Fruit fly (Drosophila melanogaster): ENCODE results near the gene b.

The b gene

DNA sequence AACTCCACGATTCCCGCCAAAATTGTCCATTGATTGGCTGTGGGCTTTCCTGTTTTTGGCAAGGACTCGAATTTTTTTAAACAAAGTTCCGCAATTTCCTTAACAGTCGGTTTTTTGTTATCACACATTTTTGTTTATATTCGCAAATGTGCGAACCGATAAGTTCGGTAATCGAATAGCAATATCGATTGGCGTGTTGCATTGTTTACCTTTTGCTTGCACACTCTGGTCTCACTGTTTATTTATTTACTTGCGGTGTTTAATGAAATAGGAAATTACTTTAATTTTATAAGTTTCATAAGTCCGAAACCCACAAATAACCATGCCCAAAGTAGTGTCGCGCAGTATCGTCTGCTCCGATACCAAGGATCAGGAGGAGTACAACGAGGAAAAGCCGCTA is 9.7 kb upstream of the b start, which contains the start of the genes Adat1 and CG16865 (continued):
- no peak for TF ChIP-seq CG7372 (GFP tag; IDR thresholded peaks at IDR 0.05)
- no peak for TF ChIP-seq CG10959 (GFP tag; IDR thresholded peaks at IDR 0.05)
- no peak for TF ChIP-seq Lpt (GFP tag; optimal IDR thresholded peaks at IDR 0.05)
- no peak for TF ChIP-seq Hsf (GFP tag; optimal IDR thresholded peaks at IDR 0.05)
- no peak for TF ChIP-seq schlank (tag; optimal IDR thresholded peaks at IDR 0.05)
- peak; percentile 36 for TF ChIP-seq trem (tag; optimal IDR thresholded peaks at IDR 0.05)
- peak; percentile 56; the same call in 2 of the 3 replicates for TF ChIP-seq CG14860 (GFP tag; IDR thresholded peaks at IDR 0.05; ENCODE audit: partially characterized antibody)
- no peak for TF ChIP-seq sens-2 (GFP tag; IDR thresholded peaks at IDR 0.05)
- TF ChIP-seq Camta (GFP tag; optimal IDR thresholded peaks at IDR 0.05) = no peak
- TF ChIP-seq CG43689 (GFP tag; IDR thresholded peaks at IDR 0.05) = no peak
- peak; percentile 54; the same call in 2 of the 3 replicates for TF ChIP-seq CG16813 (GFP tag; IDR thresholded peaks at IDR 0.05; ENCODE audit: partially characterized antibody)
- TF ChIP-seq Poxn (GFP tag; IDR thresholded peaks at IDR 0.05) = no peak
- TF ChIP-seq inv (GFP tag; IDR thresholded peaks at IDR 0.05; ENCODE audit: partially characterized antibody) = peak; percentile 12; the same call in 1 of the 2 replicates
- no peak for TF ChIP-seq zfh1 (GFP tag; IDR thresholded peaks at IDR 0.05)
- TF ChIP-seq CG4404 (GFP tag; IDR thresholded peaks at IDR 0.05) = no peak
- no peak for TF ChIP-seq ttk (GFP tag; IDR thresholded peaks at IDR 0.05)
- no peak for TF ChIP-seq Taf1 (GFP tag; IDR thresholded peaks at IDR 0.05)
- no peak for TF ChIP-seq CG15073 (GFP tag; optimal IDR thresholded peaks at IDR 0.05)
- peak; percentile 58 for TF ChIP-seq CG15514 (GFP tag; optimal IDR thresholded peaks at IDR 0.05)
- no peak for TF ChIP-seq pros (GFP tag; optimal IDR thresholded peaks at IDR 0.05)
- no peak for TF ChIP-seq dati (GFP tag; IDR thresholded peaks at IDR 0.05)
- no peak for TF ChIP-seq Lim3 (GFP tag; IDR thresholded peaks at IDR 0.05)
- TF ChIP-seq CG11560 (tag; IDR thresholded peaks at IDR 0.05) = peak; percentile 98
- no peak for TF ChIP-seq CG2678 (tag; optimal IDR thresholded peaks at IDR 0.05)
- no peak for TF ChIP-seq eyg (GFP tag; optimal IDR thresholded peaks at IDR 0.05)
- no peak for TF ChIP-seq lov (optimal IDR thresholded peaks at IDR 0.05)
- no peak for TF ChIP-seq lov (GFP tag; IDR thresholded peaks at IDR 0.05)
- TF ChIP-seq CG3407 (GFP tag; optimal IDR thresholded peaks at IDR 0.05) = no peak
- no peak for TF ChIP-seq sqz (GFP tag; optimal IDR thresholded peaks at IDR 0.05)
- TF ChIP-seq cwo (GFP tag; optimal IDR thresholded peaks at IDR 0.05) = no peak
- TF ChIP-seq D (optimal IDR thresholded peaks at IDR 0.05) = no peak
- TF ChIP-seq D (GFP tag; optimal IDR thresholded peaks at IDR 0.05) = no peak
- TF ChIP-seq CG34376 (GFP tag; optimal IDR thresholded peaks at IDR 0.05) = no peak
- no peak for TF ChIP-seq CG11247 (GFP tag; IDR thresholded peaks at IDR 0.05)
- no peak for TF ChIP-seq CG10431 (GFP tag; optimal IDR thresholded peaks at IDR 0.05)
- TF ChIP-seq sd (tag; optimal IDR thresholded peaks at IDR 0.05) = no peak
- no peak for TF ChIP-seq Abd-B (GFP tag; optimal IDR thresholded peaks at IDR 0.05)
- TF ChIP-seq chm (GFP tag; IDR thresholded peaks at IDR 0.05) = no peak
- no peak for TF ChIP-seq ems (GFP tag; optimal IDR thresholded peaks at IDR 0.05)
- TF ChIP-seq sim (GFP tag; IDR thresholded peaks at IDR 0.05) = no peak
- TF ChIP-seq CG32772 (GFP tag; IDR thresholded peaks at IDR 0.05) = no peak
- no peak for TF ChIP-seq CG3838 (GFP tag; optimal IDR thresholded peaks at IDR 0.05)
- no peak for TF ChIP-seq H2.0 (GFP tag; IDR thresholded peaks at IDR 0.05)
- TF ChIP-seq ac (GFP tag; optimal IDR thresholded peaks at IDR 0.05) = no peak
- no peak for TF ChIP-seq Dek (tag; optimal IDR thresholded peaks at IDR 0.05)
- TF ChIP-seq CG30020 (tag; optimal IDR thresholded peaks at IDR 0.05) = no peak
- peak; percentile 14 for TF ChIP-seq Lhr (GFP tag; optimal IDR thresholded peaks at IDR 0.05)
- TF ChIP-seq CG17829 (tag; optimal IDR thresholded peaks at IDR 0.05) = peak; percentile 5
- TF ChIP-seq sob (GFP tag; IDR thresholded peaks at IDR 0.05) = no peak
- no peak for TF ChIP-seq sima (GFP tag; optimal IDR thresholded peaks at IDR 0.05)
- no peak for TF ChIP-seq seq (GFP tag; IDR thresholded peaks at IDR 0.05)
- TF ChIP-seq CG6175 (GFP tag; IDR thresholded peaks at IDR 0.05) = no peak
- TF ChIP-seq Neu2 (GFP tag; optimal IDR thresholded peaks at IDR 0.05; ENCODE audit: borderline replicate concordance) = no peak

All from whole organism, embryonic.